Fruit fly (Drosophila melanogaster) whole organism, embryonic: Measurements from ENCODE around the gene NijB.

ENCODE experiments used
- Abd-B ChIP-seq: fragments of 200-800 bp; sonication (Bioruptor generic); optimal IDR thresholded peaks from 2 replicates; lab custom pipeline; 2018; ENCODE audit warnings: missing biosample characterization, mild to moderate bottlenecking, missing genetic modification characterization, moderate library complexity
- Awh ChIP-seq: fragments of 200-800 bp; sonication (Bioruptor generic); IDR thresholded peaks from 2 replicates; pipeline ENCODE4, ENCODE4 v1.3.6; 2022; ENCODE audit warnings: missing biosample characterization, missing genetic modification characterization
- CG10274 ChIP-seq: fragments of 200-800 bp; sonication (Bioruptor generic); optimal IDR thresholded peaks from 3 replicates; lab custom pipeline; 2017; ENCODE audit warnings: missing biosample characterization, mild to moderate bottlenecking, missing genetic modification characterization
- CG12104 ChIP-seq: fragments of 200-800 bp; sonication (Bioruptor generic); optimal IDR thresholded peaks from 3 replicates; lab custom pipeline; 2016; ENCODE audit warnings: missing biosample characterization, missing genetic modification characterization
- CG1233 ChIP-seq: fragments of 200-800 bp; sonication (Bioruptor generic); optimal IDR thresholded peaks from 4 replicates; lab custom pipeline; 2018; ENCODE audit warnings: missing biosample characterization, mild to moderate bottlenecking, missing genetic modification characterization
- CG14860 ChIP-seq: fragments of 200-800 bp; sonication (Bioruptor generic); IDR thresholded peaks from 3 replicates; pipeline ENCODE4 v1.3.6; 2022; ENCODE audit warnings: missing biosample characterization, missing genetic modification characterization; ENCODE audit not compliant: partially characterized antibody
- CG17359 ChIP-seq: fragments of 200-800 bp; sonication (Bioruptor generic); optimal IDR thresholded peaks from 3 replicates; lab custom pipeline; 2018; ENCODE audit warnings: missing biosample characterization, mild to moderate bottlenecking, missing genetic modification characterization, moderate library complexity
- CG1832 ChIP-seq: fragments of 200-800 bp; sonication (Bioruptor generic); optimal IDR thresholded peaks from 2 replicates; lab custom pipeline; 2017; ENCODE audit warnings: missing biosample characterization, mild to moderate bottlenecking, missing genetic modification characterization, inconsistent platforms
- CG2199 ChIP-seq: fragments of 200-800 bp; sonication (Bioruptor generic); IDR thresholded peaks from 3 replicates; pipeline ENCODE4 v1.3.6; 2022; ENCODE audit warnings: missing biosample characterization, missing genetic modification characterization
- CG34376 ChIP-seq: fragments of 200-800 bp; sonication (Bioruptor generic); optimal IDR thresholded peaks from 2 replicates; lab custom pipeline; 2018; ENCODE audit warnings: missing biosample characterization, mild to moderate bottlenecking, missing genetic modification characterization
- CG42726 ChIP-seq: fragments of 200-800 bp; sonication (Bioruptor generic); IDR thresholded peaks from 2 replicates; pipeline ENCODE4 v1.3.6; 2022; ENCODE audit warnings: missing biosample characterization, missing genetic modification characterization; ENCODE audit not compliant: partially characterized antibody
- CG5245 ChIP-seq: fragments of 200-800 bp; sonication (Bioruptor generic); optimal IDR thresholded peaks from 3 replicates; lab custom pipeline; 2016; ENCODE audit warnings: missing biosample characterization, missing genetic modification characterization
- CG7987 ChIP-seq: fragments of 200-800 bp; sonication (Bioruptor generic); optimal IDR thresholded peaks from 2 replicates; lab custom pipeline; 2018; ENCODE audit warnings: missing biosample characterization, mild to moderate bottlenecking, missing genetic modification characterization, moderate library complexity
- CG8290 ChIP-seq, 3 experiments: fragments of 200-800 bp; sonication (Bioruptor generic); optimal IDR thresholded peaks; 2 replicates each; lab custom pipeline; 2016 to 2019; ENCODE audit warnings: missing biosample characterization in 3 of 3, missing genetic modification characterization in 3 of 3, mild to moderate bottlenecking in 2 of 3, moderate library complexity in 1 of 3
- CG8359 ChIP-seq: fragments of 200-800 bp; sonication (Bioruptor generic); optimal IDR thresholded peaks from 2 replicates; lab custom pipeline; 2017; ENCODE audit warnings: missing biosample characterization, mild to moderate bottlenecking, missing genetic modification characterization, borderline replicate concordance
- CG8388 ChIP-seq: fragments of 200-800 bp; sonication (Bioruptor generic); optimal IDR thresholded peaks from 2 replicates; lab custom pipeline; 2019; ENCODE audit warnings: missing biosample characterization, mild to moderate bottlenecking, missing genetic modification characterization, moderate library complexity
- CTCF ChIP-seq: fragments of 200-800 bp; sonication (Bioruptor generic); optimal IDR thresholded peaks from 2 replicates; lab custom pipeline; 2017; ENCODE audit warnings: missing biosample characterization, mild to moderate bottlenecking, missing genetic modification characterization, moderate library complexity
- Chrac-16 ChIP-seq: fragments of 200-800 bp; sonication (Bioruptor generic); optimal IDR thresholded peaks from 3 replicates; lab custom pipeline; 2016; ENCODE audit warnings: missing biosample characterization, missing genetic modification characterization
- D19A ChIP-seq: fragments of 200-800 bp; optimal IDR thresholded peaks from 3 replicates; lab custom pipeline; 2019; ENCODE audit warnings: missing biosample characterization, mild to moderate bottlenecking, missing genetic modification characterization, moderate library complexity
- Dek ChIP-seq: fragments of 200-800 bp; sonication (Bioruptor generic); optimal IDR thresholded peaks from 3 replicates; lab custom pipeline; 2019; ENCODE audit warnings: missing biosample characterization, mild to moderate bottlenecking, missing genetic modification characterization, moderate library complexity
- Doc3 ChIP-seq: fragments of 200-800 bp; sonication (Bioruptor generic); IDR thresholded peaks from 3 replicates; pipeline ENCODE4 v1.3.6; 2022; ENCODE audit warnings: missing biosample characterization, missing genetic modification characterization; ENCODE audit not compliant: partially characterized antibody
- E2f2 ChIP-seq: fragments of 200-800 bp; sonication (Bioruptor generic); IDR thresholded peaks from 2 replicates; pipeline ENCODE4 v1.3.6; 2022; ENCODE audit warnings: missing biosample characterization, missing genetic modification characterization
- Fer1 ChIP-seq: fragments of 200-800 bp; sonication (Bioruptor generic); optimal IDR thresholded peaks from 2 replicates; lab custom pipeline; 2017; ENCODE audit warnings: missing biosample characterization, mild to moderate bottlenecking, missing genetic modification characterization
- Hey ChIP-seq: fragments of 200-800 bp; sonication (Bioruptor generic); optimal IDR thresholded peaks from 3 replicates; lab custom pipeline; 2018; ENCODE audit warnings: missing biosample characterization, mild to moderate bottlenecking, missing genetic modification characterization
- HmgZ ChIP-seq: fragments of 200-800 bp; sonication (Bioruptor generic); optimal IDR thresholded peaks from 2 replicates; lab custom pipeline; 2018; ENCODE audit warnings: missing biosample characterization, mild to moderate bottlenecking, missing genetic modification characterization
- Hr3 ChIP-seq: fragments of 200-800 bp; sonication (Bioruptor generic); optimal IDR thresholded peaks from 3 replicates; lab custom pipeline; 2016; ENCODE audit warnings: missing biosample characterization, missing genetic modification characterization
- Lhr ChIP-seq: fragments of 200-800 bp; sonication (Bioruptor generic); optimal IDR thresholded peaks from 3 replicates; lab custom pipeline; 2017; ENCODE audit warnings: mild to moderate bottlenecking, missing biosample characterization, missing genetic modification reagents, missing genetic modification characterization
- Med ChIP-seq: fragments of 200-800 bp; sonication (Bioruptor generic); peaks from one replicate; lab custom pipeline; 2016; ENCODE audit warnings: missing biosample characterization, missing genetic modification characterization, mild to moderate bottlenecking, inconsistent platforms, moderate library complexity
- Pdp1 ChIP-seq, 2 experiments: fragments of 200-800 bp; sonication (Bioruptor generic); optimal IDR thresholded peaks; 3 replicates each; lab custom pipeline; 2016; ENCODE audit warnings: missing biosample characterization in 2 of 2, missing genetic modification characterization in 2 of 2, mild to moderate bottlenecking in 1 of 2, moderate library complexity in 1 of 2
- TFAM ChIP-seq: fragments of 200-800 bp; sonication (Bioruptor generic); optimal IDR thresholded peaks from 2 replicates; lab custom pipeline; 2017; ENCODE audit warnings: missing biosample characterization, missing genetic modification characterization, inconsistent platforms
- Xbp1 ChIP-seq: fragments of 200-800 bp; sonication (Bioruptor generic); optimal IDR thresholded peaks from 3 replicates; lab custom pipeline; 2016; ENCODE audit warnings: missing biosample characterization, mild to moderate bottlenecking, missing genetic modification characterization
- cato ChIP-seq: fragments of 200-800 bp; sonication (Bioruptor generic); optimal IDR thresholded peaks from 2 replicates; lab custom pipeline; 2016; ENCODE audit warnings: missing biosample characterization, missing genetic modification characterization, borderline replicate concordance
- chinmo ChIP-seq: fragments of 200-800 bp; sonication (Bioruptor generic); IDR thresholded peaks from 4 replicates; pipeline ENCODE4 v1.3.6; 2022; ENCODE audit warnings: missing biosample characterization, missing genetic modification characterization; ENCODE audit not compliant: partially characterized antibody
- exex ChIP-seq: fragments of 200-800 bp; sonication (Bioruptor generic); optimal IDR thresholded peaks from 4 replicates; lab custom pipeline; 2018; ENCODE audit warnings: missing biosample characterization, mild to moderate bottlenecking, missing genetic modification characterization, moderate library complexity
- gcm ChIP-seq: fragments of 200-800 bp; sonication (Bioruptor generic); optimal IDR thresholded peaks from 2 replicates; lab custom pipeline; 2019; ENCODE audit warnings: missing biosample characterization, mild to moderate bottlenecking, missing genetic modification characterization, moderate library complexity
- grn ChIP-seq: fragments of 200-800 bp; sonication (Bioruptor generic); optimal IDR thresholded peaks from 3 replicates; lab custom pipeline; 2017; ENCODE audit warnings: missing biosample characterization, missing genetic modification characterization
- her ChIP-seq: fragments of 200-800 bp; sonication (Bioruptor generic); optimal IDR thresholded peaks from 2 replicates; lab custom pipeline; 2016; ENCODE audit warnings: missing biosample characterization, missing genetic modification characterization
- lab ChIP-seq: fragments of 200-800 bp; sonication (Bioruptor generic); optimal IDR thresholded peaks from 3 replicates; lab custom pipeline; 2017; ENCODE audit warnings: missing biosample characterization, missing genetic modification characterization, mild to moderate bottlenecking, moderate library complexity, missing genetic modification reagents
- lov ChIP-seq, 2 experiments: fragments of 200-800 bp in 1 of 2; fragments of >200 bp in 1 of 2; sonication (Bioruptor generic) in 1 of 2; IDR thresholded peaks in 1 of 2; optimal IDR thresholded peaks in 1 of 2; 2 replicates in 1 of 2; 3 replicates in 1 of 2; pipeline versions ENCODE4 v1.3.6 to Lab custom; 2017 to 2022; ENCODE audit warnings: missing biosample characterization in 1 of 2, missing genetic modification characterization in 1 of 2
- mirr ChIP-seq: fragments of 200-800 bp; sonication (Bioruptor generic); optimal IDR thresholded peaks from 3 replicates; lab custom pipeline; 2018; ENCODE audit warnings: missing biosample characterization, mild to moderate bottlenecking, missing genetic modification characterization
- pfk ChIP-seq: fragments of 200-800 bp; sonication (Bioruptor generic); optimal IDR thresholded peaks from 2 replicates; lab custom pipeline; 2018; ENCODE audit warnings: missing biosample characterization, mild to moderate bottlenecking, missing genetic modification characterization, moderate library complexity
- phol ChIP-seq: fragments of 200-800 bp; sonication (Bioruptor generic); optimal IDR thresholded peaks from 3 replicates; lab custom pipeline; 2018; ENCODE audit warnings: missing biosample characterization, mild to moderate bottlenecking, missing genetic modification characterization, moderate library complexity
- pita ChIP-seq: fragments of 200-800 bp; sonication (Bioruptor generic); optimal IDR thresholded peaks from 2 replicates; lab custom pipeline; 2017; ENCODE audit warnings: missing biosample characterization, mild to moderate bottlenecking, missing genetic modification characterization
- rib ChIP-seq: fragments of 200-800 bp; sonication (Bioruptor generic); IDR thresholded peaks from 2 replicates; pipeline ENCODE4 v1.3.6; 2022; ENCODE audit warnings: missing biosample characterization, missing genetic modification characterization
- scrt ChIP-seq: fragments of 200-800 bp; sonication (Bioruptor generic); optimal IDR thresholded peaks from 2 replicates; lab custom pipeline; 2018; ENCODE audit warnings: missing biosample characterization, mild to moderate bottlenecking, missing genetic modification characterization, moderate library complexity
- sd ChIP-seq: fragments of 200-800 bp; sonication (Bioruptor generic); optimal IDR thresholded peaks from 3 replicates; lab custom pipeline; 2018; ENCODE audit warnings: missing biosample characterization, mild to moderate bottlenecking, missing genetic modification characterization, moderate library complexity
- sens ChIP-seq: fragments of 200-800 bp; sonication (Bioruptor generic); peaks from one replicate; lab custom pipeline; 2016; ENCODE audit warnings: missing biosample characterization, missing genetic modification characterization
- sqz ChIP-seq: fragments of 200-800 bp; sonication (Bioruptor generic); optimal IDR thresholded peaks from 3 replicates; lab custom pipeline; 2018; ENCODE audit warnings: missing biosample characterization, mild to moderate bottlenecking, missing genetic modification characterization
- sug ChIP-seq: fragments of 200-800 bp; optimal IDR thresholded peaks from 2 replicates; lab custom pipeline; 2019; ENCODE audit warnings: missing biosample characterization, mild to moderate bottlenecking, missing genetic modification characterization, moderate library complexity
- vvl ChIP-seq: fragments of 200-800 bp; sonication (Bioruptor generic); IDR thresholded peaks from 2 replicates; pipeline ENCODE4 v1.3.6; 2022; ENCODE audit warnings: missing biosample characterization, missing genetic modification characterization
- zen ChIP-seq: fragments of 200-800 bp; sonication (Bioruptor generic); optimal IDR thresholded peaks from 3 replicates; lab custom pipeline; 2018; ENCODE audit warnings: missing biosample characterization, mild to moderate bottlenecking, missing genetic modification characterization, moderate library complexity

NijB gene

dm6 chr3L:18891986-18892385, at the start of gene NijB:
NijB (plus strand) TSS chr3L:18892383.
- TF ChIP-seq CG8359 (GFP tag; lab: Kevin White, UChicago): no peak
- no peak for TF ChIP-seq scrt (GFP tag; lab: Kevin White, UChicago)
- TF ChIP-seq Dek (tag; lab: Kevin White, UChicago): no peak
- no peak for TF ChIP-seq pfk (GFP tag; lab: Kevin White, UChicago)
- TF ChIP-seq phol (tag; lab: Kevin White, UChicago): no peak
- TF ChIP-seq Med (GFP tag; lab: Kevin White, UChicago): peak; percentile 44
- TF ChIP-seq Fer1 (GFP tag; lab: Kevin White, UChicago): no peak
- TF ChIP-seq Pdp1 (GFP tag; optimal IDR thresholded peaks at IDR 0.05; lab: Kevin White, UChicago): peak in 1 of 2 experiments; percentile 60
- peak; percentile 80 for TF ChIP-seq Hr3 (GFP tag; lab: Kevin White, UChicago)
- peak; percentile 85 for TF ChIP-seq sqz
- TF ChIP-seq CG34376 (GFP tag; lab: Kevin White, UChicago): peak; percentile 12
- TF ChIP-seq HmgZ (tag; lab: Kevin White, UChicago): peak; percentile 52
- TF ChIP-seq chinmo: 0 out of 4 replicates have a peak, but pooled peaks have one; percentile 30
- TF ChIP-seq Lhr (GFP tag; lab: Kevin White, UChicago): peak; percentile 23
- no peak for TF ChIP-seq gcm
- no peak for TF ChIP-seq CG42726
- TF ChIP-seq sd (tag; lab: Kevin White, UChicago): peak; percentile 30
- peak; percentile 63 for TF ChIP-seq CG17359
- no peak for TF ChIP-seq rib
- TF ChIP-seq Hey (tag; lab: Kevin White, UChicago): no peak
- no peak for TF ChIP-seq mirr (GFP tag; lab: Kevin White, UChicago)
- peak; percentile 61 for TF ChIP-seq pita (GFP tag; lab: Kevin White, UChicago)
- no peak for TF ChIP-seq Xbp1
- TF ChIP-seq CG8290 (GFP tag; optimal IDR thresholded peaks at IDR 0.05; lab: Kevin White, UChicago): peak; percentile 3
- TF ChIP-seq CG8290 (tag; optimal IDR thresholded peaks at IDR 0.05; lab: Kevin White, UChicago): peak in 1 of 2 experiments; percentile 8
- TF ChIP-seq Chrac-16 (GFP tag; lab: Kevin White, UChicago): no peak
- TF ChIP-seq D19A (tag; lab: Kevin White, UChicago): peak; percentile 32
- TF ChIP-seq CG2199: 0 out of 3 replicates have a peak, but pooled peaks have one; percentile 45
- TF ChIP-seq grn: no peak
- peak; percentile 11 for TF ChIP-seq CTCF (GFP tag; lab: Kevin White, UChicago)
- TF ChIP-seq CG7987 (GFP tag; lab: Kevin White, UChicago): no peak
- peak; percentile 71 for TF ChIP-seq sens (GFP tag; lab: Kevin White, UChicago)
- no peak for TF ChIP-seq cato (GFP tag; lab: Kevin White, UChicago)
- peak; percentile 4 for TF ChIP-seq sug (tag; lab: Kevin White, UChicago)
- TF ChIP-seq CG10274 (GFP tag; lab: Kevin White, UChicago): no peak
- TF ChIP-seq E2f2 (GFP tag; lab: Robert Waterston, UW): peak; percentile 12; the same call in 1 of the 2 replicates
- TF ChIP-seq CG12104: no peak
- TF ChIP-seq, all 482 proteins: peak for 18

DNA sequence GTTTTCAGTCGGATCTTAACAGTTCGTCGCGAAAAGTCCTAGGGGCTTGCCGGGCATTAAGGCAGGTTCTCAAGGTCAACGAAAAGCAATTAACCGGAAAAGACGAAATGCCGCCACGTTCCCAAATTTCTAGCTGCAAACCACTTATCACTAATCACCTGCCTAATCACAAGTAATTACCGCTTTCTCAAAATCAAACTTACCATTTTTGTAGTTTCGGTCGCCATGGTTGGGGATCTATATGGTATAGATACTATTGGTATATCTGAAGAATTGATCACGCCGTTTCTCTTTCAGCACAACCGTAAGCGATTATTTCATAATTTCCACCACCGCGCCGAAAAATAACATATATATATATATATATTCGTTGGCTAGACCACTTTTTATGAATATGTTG, 46.4 kb upstream of the NijB start:
- TF ChIP-seq zen (tag; lab: Kevin White, UChicago) (peak; percentile 61), exex (tag; lab: Kevin White, UChicago) (peak; percentile 69), CG1832 (GFP tag; lab: Kevin White, UChicago) (no peak)

- no peak for TF ChIP-seq her
- no peak for TF ChIP-seq lov (optimal IDR thresholded peaks at IDR 0.05; lab: Kevin White, UChicago)
- TF ChIP-seq lov (GFP tag; IDR thresholded peaks at IDR 0.05; lab: Robert Waterston, UW): no peak
- TF ChIP-seq lab (GFP tag; lab: Kevin White, UChicago): peak; percentile 48
- TF ChIP-seq TFAM (GFP tag; lab: Kevin White, UChicago): no peak
- TF ChIP-seq Doc3: no peak
- TF ChIP-seq Abd-B (GFP tag; lab: Kevin White, UChicago): no peak
- no peak for TF ChIP-seq CG5245 (GFP tag; lab: Kevin White, UChicago)
- TF ChIP-seq CG8388: no peak
- TF ChIP-seq CG14860 (GFP tag; lab: Robert Waterston, UW): no peak
- TF ChIP-seq Awh: no peak
- TF ChIP-seq CG1233 (GFP tag; lab: Kevin White, UChicago): no peak
- 0 out of 2 replicates have a peak, but pooled peaks have one; percentile 10 for TF ChIP-seq vvl
These were observed 46.1 kb upstream of the NijB start, which contains the start of gene Indy for dm6 chr3L:18846233-18846271. Indy (minus strand) TSS chr3L:18846267.
